Fruit fly (Drosophila melanogaster) whole organism, adult: ENCODE data around the gene Bdp1.
A peak's percentile ranks its signal among the peaks of the same experiment; 100 is the strongest.

Experiments
- CG11617 ChIP-seq: fragments of 200-800 bp; sonication (Bioruptor generic); optimal IDR thresholded peaks from 2 replicates; lab custom pipeline; 2017; ENCODE audit warnings: mild to moderate bottlenecking, missing biosample characterization, missing genetic modification reagents, missing genetic modification characterization
- CG14711 ChIP-seq: fragments of 200-800 bp; sonication (Bioruptor generic); optimal IDR thresholded peaks from 2 replicates; lab custom pipeline; 2018; ENCODE audit warnings: missing biosample characterization, mild to moderate bottlenecking, missing genetic modification characterization, moderate library complexity
- CG1620 ChIP-seq: fragments of 200-800 bp; sonication (Bioruptor generic); optimal IDR thresholded peaks from 2 replicates; lab custom pipeline; 2016; ENCODE audit warnings: missing biosample characterization, missing genetic modification characterization
- CG33017 ChIP-seq: fragments of 200-800 bp; sonication (Bioruptor generic); optimal IDR thresholded peaks from 2 replicates; lab custom pipeline; 2018; ENCODE audit warnings: missing biosample characterization, mild to moderate bottlenecking, missing genetic modification characterization, moderate library complexity
- CG5204 ChIP-seq: fragments of 200-800 bp; sonication (Bioruptor generic); optimal IDR thresholded peaks from 2 replicates; lab custom pipeline; 2016; ENCODE audit warnings: missing biosample characterization, missing genetic modification characterization
- CG7045 ChIP-seq: fragments of 200-800 bp; sonication (Bioruptor generic); optimal IDR thresholded peaks from 2 replicates; lab custom pipeline; 2017; ENCODE audit warnings: missing biosample characterization, mild to moderate bottlenecking, missing genetic modification characterization
- CG7101 ChIP-seq: fragments of 200-800 bp; sonication (Bioruptor generic); optimal IDR thresholded peaks from 2 replicates; lab custom pipeline; 2018; ENCODE audit warnings: missing biosample characterization, mild to moderate bottlenecking, missing genetic modification characterization, moderate library complexity
- Clk ChIP-seq: fragments of 200-800 bp; sonication (Bioruptor generic); optimal IDR thresholded peaks from 2 replicates; lab custom pipeline; 2017; ENCODE audit warnings: missing biosample characterization, missing genetic modification characterization
- Crg-1 ChIP-seq: fragments of 200-800 bp; sonication (Bioruptor generic); optimal IDR thresholded peaks from 2 replicates; lab custom pipeline; 2016; ENCODE audit warnings: missing biosample characterization, missing genetic modification characterization
- Mnt ChIP-seq: fragments of 200-800 bp; sonication (Bioruptor generic); optimal IDR thresholded peaks from 2 replicates; lab custom pipeline; 2016; ENCODE audit warnings: missing biosample characterization, mild to moderate bottlenecking, missing genetic modification characterization
- bab1 ChIP-seq: fragments of 200-800 bp; sonication (Bioruptor generic); optimal IDR thresholded peaks from 3 replicates; lab custom pipeline; 2019; ENCODE audit warnings: missing biosample characterization, mild to moderate bottlenecking, missing genetic modification characterization, moderate library complexity
- cic ChIP-seq: fragments of 200-800 bp; sonication (Bioruptor generic); optimal IDR thresholded peaks from 2 replicates; lab custom pipeline; 2017; ENCODE audit warnings: missing biosample characterization, mild to moderate bottlenecking, missing genetic modification characterization, moderate library complexity
- cnc ChIP-seq, 2 experiments: fragments of >200 bp; optimal IDR thresholded peaks; 2 replicates each; lab custom pipeline; 2017
- kay ChIP-seq: fragments of 200-800 bp; sonication (Bioruptor generic); peaks from one replicate; lab custom pipeline; 2016; ENCODE audit warnings: missing biosample characterization, missing genetic modification characterization, borderline replicate concordance
- pad ChIP-seq: fragments of 200-800 bp; sonication (Bioruptor generic); optimal IDR thresholded peaks from 3 replicates; lab custom pipeline; 2017; ENCODE audit warnings: missing biosample characterization, missing genetic modification characterization, mild to moderate bottlenecking, moderate library complexity, missing genetic modification reagents
- tj ChIP-seq: fragments of 200-800 bp; sonication (Bioruptor generic); optimal IDR thresholded peaks from 3 replicates; lab custom pipeline; 2017; ENCODE audit warnings: missing biosample characterization, mild to moderate bottlenecking, missing genetic modification characterization, moderate library complexity
- toe ChIP-seq: fragments of 200-800 bp; sonication (Bioruptor generic); optimal IDR thresholded peaks from 2 replicates; lab custom pipeline; 2016; ENCODE audit warnings: missing biosample characterization, missing genetic modification characterization

The Bdp1 gene

dm6 chr2L:13331868-13332544 is 41.7 kb downstream of the Bdp1 start:
- no peak for TF ChIP-seq CG7101 (tag; lab: Kevin White, UChicago)
- TF ChIP-seq CG33017 = peak; percentile 17

- TF ChIP-seq CG33017 (no peak), tj (GFP tag; lab: Kevin White, UChicago) (no peak), kay (GFP tag; lab: Kevin White, UChicago) (no peak), CG14711 (tag; lab: Kevin White, UChicago) (no peak), Crg-1 (GFP tag; lab: Kevin White, UChicago) (no peak), CG7101 (tag; lab: Kevin White, UChicago) (no peak), CG11617 (GFP tag; lab: Kevin White, UChicago) (no peak), CG7045 (no peak), pad (GFP tag; lab: Kevin White, UChicago) (no peak), cnc (optimal IDR thresholded peaks at IDR 0.05; lab: Kevin White, UChicago) (no peak), toe (no peak), Clk (GFP tag; lab: Kevin White, UChicago) (no peak), CG5204 (GFP tag; lab: Kevin White, UChicago) (no peak), cic (no peak), Mnt (GFP tag; lab: Kevin White, UChicago) (no peak), bab1 (GFP tag; lab: Kevin White, UChicago) (no peak)
Measured at dm6 chr2L:13331021-13331420, 42.7 kb downstream of the Bdp1 start, which contains the start of gene hbt. Gene hbt (minus strand): TSS chr2L:13331121.

- TF ChIP-seq Clk (GFP tag; lab: Kevin White, UChicago) (no peak), CG5204 (GFP tag; lab: Kevin White, UChicago) (no peak), CG1620 (no peak), tj (GFP tag; lab: Kevin White, UChicago) (no peak), cnc (optimal IDR thresholded peaks at IDR 0.05; lab: Kevin White, UChicago) (no peak), CG7101 (tag; lab: Kevin White, UChicago) (no peak)
Measured at dm6 chr2L:13325823-13326222, 47.9 kb downstream of the Bdp1 start.
